Worm (Caenorhabditis elegans): ENCODE data around the gene pyt-1.

ce11 chrV:10275619-10276018, 46.5 kb upstream of the pyt-1 start, which contains the start of gene Y22F5A.11:
- TF ChIP-seq nhr-28 (tag; optimal IDR thresholded peaks at IDR 0.05) (no peak), nhr-76 (tag; optimal IDR thresholded peaks at IDR 0.05) (no peak), ceh-44 (GFP tag; IDR thresholded peaks at IDR 0.05) (no peak), lin-29 (GFP tag; IDR thresholded peaks at IDR 0.05) (no peak), daf-12 (tag; optimal IDR thresholded peaks at IDR 0.05) (no peak), pha-4 (GFP tag; IDR thresholded peaks at IDR 0.05) (no peak), pha-4 (tag; optimal IDR thresholded peaks at IDR 0.05) (no peak), nhr-42 (GFP tag; IDR thresholded peaks at IDR 0.05) (no peak), lin-15B (tag; optimal IDR thresholded peaks at IDR 0.05) (no peak), lir-3 (tag; optimal IDR thresholded peaks at IDR 0.05) (no peak), ceh-32 (tag; optimal IDR thresholded peaks at IDR 0.05; ENCODE audit: poor library complexity) (no peak), unc-39 (tag; optimal IDR thresholded peaks at IDR 0.05) (no peak)
